Fruit fly (Drosophila melanogaster): Measurements from ENCODE around the gene CG17475.

dm6 chr3R:17080666-17081358 lies 49.4 kb downstream of the CG17475 start:
- TF ChIP-seq CTCF (optimal IDR thresholded peaks at IDR 0.05), result no peak
- no peak for TF ChIP-seq CG8478 (optimal IDR thresholded peaks at IDR 0.05)
